Worm (Caenorhabditis elegans) whole organism, L4 larva: ENCODE data around the gene F23F1.6.

Experiments
- dmd-9 ChIP-seq: fragments of 200-800 bp; sonication (Bioruptor generic); IDR thresholded peaks from 2 replicates; pipeline ENCODE4 v1.3.6; 2022; ENCODE audit warnings: missing genetic modification reagents, missing genetic modification characterization, missing compliant biosample characterization
- fos-1 ChIP-seq: fragments of 150-350 bp; optimal IDR thresholded peaks from 2 replicates; lab custom pipeline; 2014; ENCODE audit warnings: missing biosample characterization, missing genetic modification characterization
- hlh-30 ChIP-seq: sonication (generic microtip); optimal IDR thresholded peaks from 2 replicates; lab custom pipeline; 2017; ENCODE audit warnings: antibody characterized with exemption, mild to moderate bottlenecking, missing genetic modification characterization, missing compliant biosample characterization; ENCODE audit not compliant: insufficient read depth
- nhr-11 ChIP-seq: fragments of 150-350 bp; optimal IDR thresholded peaks from 2 replicates; lab custom pipeline; 2014; ENCODE audit warnings: missing biosample characterization, missing genetic modification characterization

- TF ChIP-seq nhr-11 (tag; lab: Kevin White, UChicago) (no peak), fos-1 (tag; lab: Kevin White, UChicago) (no peak), hlh-30 (tag; lab: Kevin White, UChicago) (no peak), dmd-9 (GFP tag; lab: Robert Waterston, UW) (no peak)
These were observed 36.5 kb downstream of the F23F1.6 start for ce11 chrII:586-985.
